Worm (Caenorhabditis elegans) whole organism, mixed stage, embryonic: ENCODE results near the gene C13F10.6.

Experiments
- M03D4.4 ChIP-seq: sonication (generic microtip); optimal IDR thresholded peaks from 2 replicates; lab custom pipeline; 2017; ENCODE audit warnings: mild to moderate bottlenecking, missing genetic modification characterization, missing compliant biosample characterization
- bed-3 ChIP-seq: fragments of 200-800 bp; sonication (Bioruptor generic); optimal IDR thresholded peaks from 3 replicates; lab custom pipeline; 2018; ENCODE audit warnings: mild to moderate bottlenecking, missing genetic modification characterization, moderate library complexity, missing compliant biosample characterization
- blmp-1 ChIP-seq: fragments of 150-350 bp; optimal IDR thresholded peaks from 2 replicates; lab custom pipeline; 2014; ENCODE audit warnings: missing biosample characterization, missing genetic modification characterization
- ceh-39 ChIP-seq: fragments of 150-350 bp; optimal IDR thresholded peaks from 2 replicates; lab custom pipeline; 2014; ENCODE audit warnings: missing biosample characterization, missing genetic modification characterization
- ceh-43 ChIP-seq: fragments of 200-800 bp; sonication (Bioruptor generic); optimal IDR thresholded peaks from 2 replicates; lab custom pipeline; 2018; ENCODE audit warnings: mild to moderate bottlenecking, missing genetic modification characterization, moderate library complexity, missing compliant biosample characterization
- ceh-83 ChIP-seq: fragments of 200-800 bp; sonication (Bioruptor generic); optimal IDR thresholded peaks from 2 replicates; lab custom pipeline; 2018; ENCODE audit warnings: mild to moderate bottlenecking, missing genetic modification characterization, missing compliant biosample characterization
- cnd-1 ChIP-seq: fragments of 200-800 bp; sonication (Bioruptor generic); optimal IDR thresholded peaks from 2 replicates; lab custom pipeline; 2018; ENCODE audit warnings: mild to moderate bottlenecking, missing genetic modification characterization, missing compliant biosample characterization
- drap-1 ChIP-seq: fragments of 200-800 bp; sonication (Bioruptor generic); optimal IDR thresholded peaks from 3 replicates; lab custom pipeline; 2018; ENCODE audit warnings: mild to moderate bottlenecking, missing genetic modification characterization, missing compliant biosample characterization
- elt-1 ChIP-seq: sonication (generic microtip); optimal IDR thresholded peaks from 2 replicates; lab custom pipeline; 2017; ENCODE audit warnings: missing genetic modification characterization, mild to moderate bottlenecking, missing compliant biosample characterization, antibody characterized with exemption, moderate library complexity, borderline replicate concordance; ENCODE audit not compliant: insufficient read depth
- elt-3 ChIP-seq: fragments of 150-350 bp; optimal IDR thresholded peaks from 2 replicates; lab custom pipeline; 2014; ENCODE audit warnings: missing biosample characterization, missing genetic modification characterization
- flh-1 ChIP-seq: fragments of 200-800 bp; sonication (Bioruptor generic); optimal IDR thresholded peaks from 2 replicates; lab custom pipeline; 2018; ENCODE audit warnings: mild to moderate bottlenecking, missing genetic modification characterization, moderate library complexity, missing compliant biosample characterization
- ham-2 ChIP-seq: fragments of 200-800 bp; sonication (Bioruptor generic); optimal IDR thresholded peaks from 2 replicates; lab custom pipeline; 2018; ENCODE audit warnings: mild to moderate bottlenecking, missing genetic modification characterization, missing compliant biosample characterization
- hlh-1 ChIP-seq: fragments of 150-350 bp; optimal IDR thresholded peaks from 2 replicates; lab custom pipeline; 2014; ENCODE audit warnings: missing biosample characterization, missing genetic modification reagents, missing genetic modification characterization
- lin-13 ChIP-seq: fragments of 150-350 bp; optimal IDR thresholded peaks from 2 replicates; lab custom pipeline; 2014; ENCODE audit warnings: missing biosample characterization, missing genetic modification characterization
- lin-32 ChIP-seq: fragments of 200-800 bp; sonication (Bioruptor generic); optimal IDR thresholded peaks from 2 replicates; lab custom pipeline; 2018; ENCODE audit warnings: mild to moderate bottlenecking, missing genetic modification characterization, missing compliant biosample characterization
- mab-5 ChIP-seq: fragments of 150-350 bp; optimal IDR thresholded peaks from 2 replicates; lab custom pipeline; 2014; ENCODE audit warnings: missing biosample characterization, missing genetic modification characterization
- mls-2 ChIP-seq: sonication (generic microtip); optimal IDR thresholded peaks from 2 replicates; lab custom pipeline; 2016; ENCODE audit warnings: mild to moderate bottlenecking, missing genetic modification characterization, moderate library complexity, missing compliant biosample characterization
- nhr-12 ChIP-seq: fragments of 150-350 bp; optimal IDR thresholded peaks from 2 replicates; lab custom pipeline; 2014; ENCODE audit warnings: missing biosample characterization, missing genetic modification characterization
- nhr-2 ChIP-seq: fragments of 150-350 bp; optimal IDR thresholded peaks from 2 replicates; lab custom pipeline; 2014; ENCODE audit warnings: missing biosample characterization, missing genetic modification characterization
- nhr-237 ChIP-seq: fragments of 150-350 bp; optimal IDR thresholded peaks from 2 replicates; lab custom pipeline; 2014; ENCODE audit warnings: missing biosample characterization, missing genetic modification characterization
- nhr-76 ChIP-seq: sonication (generic microtip); optimal IDR thresholded peaks from 2 replicates; lab custom pipeline; 2017; ENCODE audit warnings: missing biosample characterization, missing genetic modification characterization
- sem-2 ChIP-seq: fragments of 200-800 bp; sonication (Bioruptor generic); optimal IDR thresholded peaks from 2 replicates; lab custom pipeline; 2018; ENCODE audit warnings: mild to moderate bottlenecking, missing genetic modification characterization, missing compliant biosample characterization
- snpc-4 ChIP-seq: fragments of 150-350 bp; optimal IDR thresholded peaks from 2 replicates; lab custom pipeline; 2014; ENCODE audit warnings: missing biosample characterization, missing genetic modification characterization
- sptf-1 ChIP-seq: sonication (generic microtip); optimal IDR thresholded peaks from 2 replicates; lab custom pipeline; 2017; ENCODE audit warnings: mild to moderate bottlenecking, missing genetic modification characterization, moderate library complexity, missing compliant biosample characterization
- tbx-8 ChIP-seq: fragments of 200-800 bp; sonication (Bioruptor generic); optimal IDR thresholded peaks from 2 replicates; lab custom pipeline; 2018; ENCODE audit warnings: mild to moderate bottlenecking, missing genetic modification characterization, moderate library complexity, missing compliant biosample characterization
- unc-39 ChIP-seq: fragments of 150-350 bp; optimal IDR thresholded peaks from 2 replicates; lab custom pipeline; 2014; ENCODE audit warnings: missing biosample characterization, missing genetic modification characterization
- unc-62 ChIP-seq: fragments of 150-350 bp; optimal IDR thresholded peaks from 2 replicates; lab custom pipeline; 2014; ENCODE audit warnings: missing biosample characterization, missing genetic modification reagents, missing genetic modification characterization
- zip-8 ChIP-seq: fragments of 150-350 bp; optimal IDR thresholded peaks from 2 replicates; lab custom pipeline; 2014; ENCODE audit warnings: missing biosample characterization, missing genetic modification characterization
- ztf-11 ChIP-seq: fragments of 150-350 bp; optimal IDR thresholded peaks from 2 replicates; lab custom pipeline; 2014; ENCODE audit warnings: missing biosample characterization, missing genetic modification characterization

Gene C13F10.6

DNA sequence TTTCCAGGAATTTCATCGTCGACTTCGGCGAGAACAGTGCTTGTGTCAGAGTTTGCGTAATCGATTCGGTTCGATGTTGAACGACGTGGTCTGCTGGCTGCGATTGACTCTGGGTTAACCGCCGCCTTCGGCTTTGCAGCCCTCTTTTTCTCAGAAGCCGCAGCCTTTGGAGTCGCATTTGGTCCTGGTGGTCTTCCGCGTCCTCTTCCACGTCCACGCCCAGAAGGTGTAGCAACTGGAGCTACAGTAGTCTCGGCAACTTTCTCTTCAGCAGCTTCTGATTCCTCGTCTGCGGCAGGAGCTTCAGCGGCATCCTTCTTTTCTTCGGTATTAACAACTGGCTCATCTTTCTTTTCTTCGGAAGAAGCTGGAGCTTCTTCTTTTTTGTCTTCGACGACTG is 26.0 kb downstream of the C13F10.6 start:
- TF ChIP-seq sem-2 (GFP tag; lab: Kevin White, UChicago) = no peak

DNA sequence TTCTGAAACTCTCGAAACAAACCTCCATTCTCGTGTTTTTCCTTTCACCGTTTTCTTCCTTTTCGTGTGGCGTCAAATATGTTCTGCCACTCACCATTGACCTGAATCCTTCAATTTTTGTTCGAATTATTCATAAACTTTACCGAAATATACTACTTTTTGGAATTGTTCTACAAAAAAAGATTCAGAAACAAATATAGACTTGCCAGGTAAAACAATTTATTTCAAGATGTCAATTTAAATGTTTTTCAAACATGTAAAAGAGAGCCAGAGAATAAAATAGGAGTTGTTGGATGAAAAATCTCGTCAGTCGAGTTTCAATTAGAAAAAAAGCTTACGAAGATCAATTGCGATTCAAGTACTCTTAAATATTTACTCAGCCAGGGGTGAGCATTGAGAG is 27.3 kb downstream of the C13F10.6 start, which contains the start of gene F09G2.8:
Gene F09G2.8 (minus strand): TSS at position 101 of the 400 bp plus-strand sequence.
- TF ChIP-seq zip-8 (tag; lab: Kevin White, UChicago) = no peak
- TF ChIP-seq ham-2 (GFP tag; lab: Kevin White, UChicago) = no peak
- no peak for TF ChIP-seq ceh-83 (GFP tag; lab: Kevin White, UChicago)
- no peak for TF ChIP-seq cnd-1 (tag; lab: Kevin White, UChicago)
- no peak for TF ChIP-seq nhr-237
- TF ChIP-seq ceh-39 = no peak
- TF ChIP-seq elt-1 = no peak
- TF ChIP-seq sptf-1 = no peak
- no peak for TF ChIP-seq lin-32 (GFP tag; lab: Kevin White, UChicago)
- no peak for TF ChIP-seq tbx-8 (GFP tag; lab: Kevin White, UChicago)
- no peak for TF ChIP-seq nhr-12
- no peak for TF ChIP-seq nhr-76 (tag; lab: Kevin White, UChicago)
- TF ChIP-seq snpc-4 (tag; lab: Kevin White, UChicago) = no peak
- TF ChIP-seq blmp-1 (tag; lab: Kevin White, UChicago) = no peak
- no peak for TF ChIP-seq mls-2

DNA sequence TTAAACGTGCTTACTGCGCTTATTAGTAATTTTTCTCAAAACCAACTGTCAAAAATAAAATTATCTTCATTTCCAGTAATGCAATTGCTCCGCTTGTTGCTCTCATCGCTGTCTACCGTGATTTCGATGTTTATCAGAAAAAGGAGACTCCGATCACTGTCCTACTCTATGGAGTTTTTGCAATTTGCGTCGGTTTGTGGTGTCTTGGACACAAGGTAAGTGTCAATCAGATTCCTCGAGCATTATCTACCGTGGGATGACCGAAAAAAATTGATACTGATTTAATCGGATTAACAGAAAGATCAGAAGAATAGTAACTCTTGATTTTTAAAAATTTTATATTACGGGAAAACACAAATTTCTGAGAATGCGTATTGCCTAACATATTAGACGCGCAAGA is 33.5 kb downstream of the C13F10.6 start:
- TF ChIP-seq nhr-12 = no peak

DNA sequence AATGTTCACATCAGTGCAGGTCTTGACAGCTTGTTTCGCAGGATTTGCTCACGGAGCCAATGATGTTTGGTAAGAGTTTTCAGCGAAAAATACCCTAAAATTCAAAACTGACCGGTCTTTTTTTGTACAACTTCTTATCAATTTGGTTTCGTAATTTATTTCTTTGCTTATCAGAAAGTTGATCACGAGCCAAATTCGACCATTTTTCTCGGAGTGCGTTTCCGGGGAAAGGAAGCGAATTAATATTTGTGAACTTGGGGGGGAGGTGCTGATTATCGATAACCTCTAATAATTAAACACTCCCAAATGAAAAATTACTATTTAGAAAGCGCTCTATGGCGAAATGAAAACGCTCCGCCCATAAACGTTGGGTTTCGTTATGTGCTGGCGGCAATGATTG is 34.2 kb downstream of the C13F10.6 start:
- TF ChIP-seq flh-1 (GFP tag; lab: Kevin White, UChicago) (no peak), snpc-4 (tag; lab: Kevin White, UChicago) (no peak), drap-1 (GFP tag; lab: Kevin White, UChicago) (no peak), sem-2 (GFP tag; lab: Kevin White, UChicago) (no peak), ceh-43 (no peak), nhr-76 (tag; lab: Kevin White, UChicago) (no peak), cnd-1 (tag; lab: Kevin White, UChicago) (no peak), M03D4.4 (no peak)

DNA sequence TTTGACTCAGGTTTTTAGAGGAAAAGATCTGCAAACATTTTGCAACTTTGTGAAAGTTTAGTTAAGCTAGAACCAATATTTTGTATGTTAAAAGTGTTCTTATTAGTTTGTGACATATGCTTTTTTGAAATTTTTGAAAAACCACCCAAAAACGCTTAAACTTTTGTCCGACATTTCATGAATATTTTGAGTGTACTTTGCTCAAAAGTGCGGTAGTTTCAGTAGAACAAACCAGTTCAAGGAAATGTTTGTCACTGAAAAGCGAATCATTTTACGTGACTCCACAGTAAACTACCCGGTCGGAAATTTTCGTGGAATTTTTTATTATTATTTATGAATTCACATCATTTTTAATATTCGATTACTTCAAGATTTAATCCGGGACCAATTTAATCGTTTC is 36.3 kb downstream of the C13F10.6 start, which contains the start of gene pitr-5:
Gene pitr-5 (plus strand): TSS at position 301 of the 400 bp plus-strand sequence.
- TF ChIP-seq ceh-39 (no peak), ham-2 (GFP tag; lab: Kevin White, UChicago) (no peak), ceh-43 (no peak), lin-13 (tag; lab: Kevin White, UChicago) (no peak), tbx-8 (GFP tag; lab: Kevin White, UChicago) (no peak), unc-39 (no peak), sem-2 (GFP tag; lab: Kevin White, UChicago) (no peak)

DNA sequence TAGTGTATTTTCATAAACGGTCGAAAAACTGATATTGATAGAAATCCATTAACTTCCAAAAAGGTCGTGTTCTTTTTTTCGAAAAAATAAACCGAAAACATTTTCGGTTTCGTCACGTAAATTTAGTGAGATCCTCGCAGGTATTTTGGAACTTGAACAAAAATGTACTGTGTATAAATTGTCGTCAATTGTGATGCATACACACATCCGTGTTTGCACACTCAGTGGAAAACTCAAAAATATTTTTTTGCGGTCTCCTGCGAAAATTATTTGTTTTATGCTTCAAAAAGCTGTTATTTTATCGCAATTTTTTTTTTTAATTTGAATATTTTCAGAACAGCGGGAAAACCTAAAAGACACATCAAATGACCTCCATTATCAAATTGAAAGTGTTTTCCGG is 42.0 kb downstream of the C13F10.6 start, which contains the start of gene cpsf-2:
Gene cpsf-2 (plus strand): TSS at position 330 of the 400 bp plus-strand sequence.
- peak; percentile 9 for TF ChIP-seq nhr-237
- no peak for TF ChIP-seq tbx-8 (GFP tag; lab: Kevin White, UChicago)

DNA sequence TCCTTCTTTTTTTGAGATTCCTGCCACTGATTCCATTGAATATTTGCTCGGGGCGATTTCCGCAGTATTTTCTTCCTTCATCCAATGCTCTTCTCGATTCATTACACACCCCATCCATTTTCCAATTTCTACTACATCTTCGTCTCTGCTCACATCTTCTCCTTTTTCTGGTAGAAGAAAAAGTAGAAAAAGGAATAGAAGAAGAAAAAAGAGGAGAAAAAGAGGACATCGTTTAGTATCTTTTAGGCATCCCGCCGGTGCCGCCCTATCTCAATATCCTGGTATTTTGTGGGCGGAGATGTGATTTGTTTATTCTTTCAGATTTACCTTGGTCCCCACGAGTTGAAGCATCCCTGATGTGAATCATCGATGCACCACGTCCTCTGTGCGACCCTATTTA is 45.6 kb downstream of the C13F10.6 start, which contains the start of gene lgc-39:
Gene lgc-39 (plus strand): TSS at position 301 of the 400 bp plus-strand sequence.
- TF ChIP-seq bed-3 (GFP tag; lab: Kevin White, UChicago) (no peak), hlh-1 (tag; lab: Kevin White, UChicago) (no peak), unc-39 (no peak), ztf-11 (tag; lab: Kevin White, UChicago) (no peak), M03D4.4 (no peak), ceh-83 (GFP tag; lab: Kevin White, UChicago) (no peak), blmp-1 (tag; lab: Kevin White, UChicago) (no peak), nhr-2 (tag; lab: Kevin White, UChicago) (no peak), lin-32 (GFP tag; lab: Kevin White, UChicago) (no peak), unc-62 (GFP tag; lab: Kevin White, UChicago) (no peak), elt-3 (tag; lab: Kevin White, UChicago) (no peak), mab-5 (tag; lab: Kevin White, UChicago) (no peak)
